Worm (Caenorhabditis elegans): Measurements from ENCODE around the gene ntl-3.

- TF ChIP-seq egl-27 (tag; optimal IDR thresholded peaks at IDR 0.05) (no peak), ama-1 (optimal IDR thresholded peaks at IDR 0.05) (no peak), F16B12.6 (tag; optimal IDR thresholded peaks at IDR 0.05) (no peak), lin-39 (tag; optimal IDR thresholded peaks at IDR 0.05) (no peak), ceh-90 (tag; optimal IDR thresholded peaks at IDR 0.05) (no peak), zag-1 (tag; optimal IDR thresholded peaks at IDR 0.05) (no peak), snpc-4 (tag; optimal IDR thresholded peaks at IDR 0.05) (no peak), hlh-4 (tag; optimal IDR thresholded peaks at IDR 0.05) (no peak), hpl-2 (GFP tag; optimal IDR thresholded peaks at IDR 0.05) (no peak), lin-35 (GFP tag; optimal IDR thresholded peaks at IDR 0.05) (no peak), nhr-237 (tag; optimal IDR thresholded peaks at IDR 0.05) (no peak), alr-1 (tag; optimal IDR thresholded peaks at IDR 0.05; ENCODE audit: borderline replicate concordance) (no peak), pag-3 (tag; optimal IDR thresholded peaks at IDR 0.05; ENCODE audit: borderline replicate concordance, insufficient read depth) (no peak)
Measured at ce11 chrIII:11824088-11824487, 22.2 kb downstream of the ntl-3 start.

Measured in whole organism, L1 larva.